Fruit fly (Drosophila melanogaster): ENCODE results near the gene CG15172.

CG15172 gene

DNA sequence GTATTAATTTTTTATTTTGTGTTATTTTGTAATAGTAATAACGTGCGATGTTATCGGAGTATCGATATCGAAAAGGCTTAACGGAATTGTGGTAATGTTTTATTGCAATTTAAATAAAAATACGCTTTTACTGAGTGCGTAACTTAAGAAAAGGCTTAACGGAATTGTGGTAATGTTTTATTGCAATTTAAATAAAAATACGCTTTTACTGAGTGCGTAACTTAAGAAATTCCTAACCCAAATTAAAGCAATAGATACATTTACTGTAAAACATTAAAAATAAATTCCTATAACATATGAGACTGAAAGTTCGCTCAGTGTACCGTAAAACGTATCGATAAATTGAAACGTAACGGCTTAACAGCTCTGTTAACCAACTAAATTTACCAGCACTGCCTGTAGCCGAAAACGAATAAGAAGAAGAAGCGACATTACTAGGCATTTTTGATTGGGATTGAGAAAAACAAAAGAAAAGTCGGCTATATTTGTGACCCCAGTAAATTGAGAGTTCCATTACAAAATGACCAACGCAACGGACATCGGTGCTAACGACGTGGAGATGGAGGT is 29.4 kb downstream of the CG15172 start, which contains the start of gene Rpn3 (continued):
- peak; percentile 63 for TF ChIP-seq CG12219 (GFP tag; optimal IDR thresholded peaks at IDR 0.05)
- no peak for TF ChIP-seq CG7963 (GFP tag; IDR thresholded peaks at IDR 0.05; ENCODE audit: partially characterized antibody)
- peak; percentile 31 for TF ChIP-seq tup (GFP tag; optimal IDR thresholded peaks at IDR 0.05)
- TF ChIP-seq CG18619 (GFP tag; optimal IDR thresholded peaks at IDR 0.05), result peak; percentile 61
- peak; percentile 67 for TF ChIP-seq CG9817 (tag; optimal IDR thresholded peaks at IDR 0.05)
- TF ChIP-seq CG15696 (tag; optimal IDR thresholded peaks at IDR 0.05), result peak; percentile 66
- TF ChIP-seq pum (GFP tag; optimal IDR thresholded peaks at IDR 0.05), result peak; percentile 69
- peak; percentile 24 for TF ChIP-seq luna (GFP tag; optimal IDR thresholded peaks at IDR 0.05)
- no peak for TF ChIP-seq Tbp (GFP tag; optimal IDR thresholded peaks at IDR 0.05)
- no peak for TF ChIP-seq fru (optimal IDR thresholded peaks at IDR 0.05)
- TF ChIP-seq CG6689 (GFP tag; IDR thresholded peaks at IDR 0.05), result peak; percentile 91
- TF ChIP-seq otp (GFP tag; IDR thresholded peaks at IDR 0.05), result peak; percentile 78
- TF ChIP-seq Bgb (GFP tag; IDR thresholded peaks at IDR 0.05; ENCODE audit: partially characterized antibody), result peak; percentile 40; the same call in 1 of the 2 replicates
- peak; percentile 80 for TF ChIP-seq CG11504 (tag; optimal IDR thresholded peaks at IDR 0.05)
- peak; percentile 86 for TF ChIP-seq ara (GFP tag; IDR thresholded peaks at IDR 0.05)
- TF ChIP-seq Dll (GFP tag; IDR thresholded peaks at IDR 0.05; ENCODE audit: partially characterized antibody), result peak; percentile 74
- TF ChIP-seq CG18262 (tag; optimal IDR thresholded peaks at IDR 0.05), result peak; percentile 85
- no peak; the same call in 2 of the 3 replicates for TF ChIP-seq Opbp (GFP tag; IDR thresholded peaks at IDR 0.05; ENCODE audit: partially characterized antibody)
- peak; percentile 88 for TF ChIP-seq Dbx (GFP tag; IDR thresholded peaks at IDR 0.05)
- TF ChIP-seq twi (tag; optimal IDR thresholded peaks at IDR 0.05), result peak; percentile 50
- peak; percentile 50; the same call in 1 of the 2 replicates for TF ChIP-seq Taf1 (GFP tag; IDR thresholded peaks at IDR 0.05)
- TF ChIP-seq CG4820 (GFP tag; optimal IDR thresholded peaks at IDR 0.05), result peak; percentile 73
- TF ChIP-seq Ravus (GFP tag; IDR thresholded peaks at IDR 0.05), result peak; percentile 55; the same call in 1 of the 2 replicates
- no peak for TF ChIP-seq Hr39 (optimal IDR thresholded peaks at IDR 0.05)
- TF ChIP-seq CG9876 (GFP tag; optimal IDR thresholded peaks at IDR 0.05), result peak; percentile 64
- TF ChIP-seq Xrp1 (GFP tag; IDR thresholded peaks at IDR 0.05), result peak; percentile 93
- TF ChIP-seq CG13424 (tag; optimal IDR thresholded peaks at IDR 0.05), result peak; percentile 82
- peak; percentile 40 for TF ChIP-seq CG1233 (GFP tag; optimal IDR thresholded peaks at IDR 0.05)
- TF ChIP-seq gce (GFP tag; IDR thresholded peaks at IDR 0.05), result 0 out of 3 replicates have a peak, but pooled peaks have one; percentile 33
- TF ChIP-seq tin (GFP tag; optimal IDR thresholded peaks at IDR 0.05), result peak; percentile 81
- TF ChIP-seq kay (GFP tag; optimal IDR thresholded peaks at IDR 0.05), result peak; percentile 79
- TF ChIP-seq Dad (GFP tag; optimal IDR thresholded peaks at IDR 0.05), result peak; percentile 79
- peak; percentile 60 for TF ChIP-seq disco-r (GFP tag; optimal IDR thresholded peaks at IDR 0.05)
- TF ChIP-seq yki (optimal IDR thresholded peaks at IDR 0.05), result no peak
- TF ChIP-seq gcm (GFP tag; optimal IDR thresholded peaks at IDR 0.05), result peak; percentile 68
- TF ChIP-seq ci (GFP tag; IDR thresholded peaks at IDR 0.05), result peak; percentile 89
- TF ChIP-seq B-H2 (GFP tag; optimal IDR thresholded peaks at IDR 0.05), result peak; percentile 45
- TF ChIP-seq CG12299 (tag; optimal IDR thresholded peaks at IDR 0.05), result peak; percentile 68
- no peak for TF ChIP-seq CG7745 (tag; optimal IDR thresholded peaks at IDR 0.05)
- TF ChIP-seq CG4424 (GFP tag; optimal IDR thresholded peaks at IDR 0.05), result peak; percentile 90
- peak; percentile 72 for TF ChIP-seq vnd (GFP tag; IDR thresholded peaks at IDR 0.05; ENCODE audit: partially characterized antibody)
- TF ChIP-seq CG3726 (GFP tag; IDR thresholded peaks at IDR 0.05), result peak; percentile 54; the same call in 1 of the 3 replicates
- peak; percentile 77 for TF ChIP-seq wdn (GFP tag; IDR thresholded peaks at IDR 0.05)
- TF ChIP-seq Asciz (GFP tag; optimal IDR thresholded peaks at IDR 0.05), result no peak
- TF ChIP-seq CG16863 (GFP tag; optimal IDR thresholded peaks at IDR 0.05), result peak; percentile 79
- TF ChIP-seq hkb (optimal IDR thresholded peaks at IDR 0.05), result no peak
- peak; percentile 92 for TF ChIP-seq hkb (GFP tag; IDR thresholded peaks at IDR 0.05)
- TF ChIP-seq Ets65A (GFP tag), result peak; percentile 93
- TF ChIP-seq CG18599 (GFP tag; optimal IDR thresholded peaks at IDR 0.05), result peak; percentile 81
- TF ChIP-seq CG13123 (GFP tag; optimal IDR thresholded peaks at IDR 0.05), result peak; percentile 68
- TF ChIP-seq sob (GFP tag; IDR thresholded peaks at IDR 0.05), result peak; percentile 86
- peak; percentile 86 for TF ChIP-seq ase (GFP tag; IDR thresholded peaks at IDR 0.05)
